Fruit fly (Drosophila melanogaster) whole organism, pupa: ENCODE results near the gene CG33333.

Experiments
- CG10348 ChIP-seq: fragments of 200-800 bp; sonication (Bioruptor generic); IDR thresholded peaks from 2 replicates; pipeline ENCODE4 v1.3.6; 2022; ENCODE audit warnings: missing biosample characterization, missing genetic modification characterization
- CG13204 ChIP-seq: fragments of 200-800 bp; sonication (Bioruptor generic); optimal IDR thresholded peaks from 2 replicates; lab custom pipeline; 2018; ENCODE audit warnings: missing biosample characterization, mild to moderate bottlenecking, missing genetic modification characterization, moderate library complexity
- CG14655 ChIP-seq: fragments of 200-800 bp; sonication (Bioruptor generic); optimal IDR thresholded peaks from 3 replicates; lab custom pipeline; 2017; ENCODE audit warnings: mild to moderate bottlenecking, missing biosample characterization, missing genetic modification reagents, missing genetic modification characterization
- CG15710 ChIP-seq: fragments of 200-800 bp; sonication (Bioruptor generic); optimal IDR thresholded peaks from 2 replicates; lab custom pipeline; 2018; ENCODE audit warnings: missing biosample characterization, mild to moderate bottlenecking, missing genetic modification characterization, moderate library complexity
- CG8159 ChIP-seq: fragments of 200-800 bp; sonication (Bioruptor generic); optimal IDR thresholded peaks from 3 replicates; lab custom pipeline; 2018; ENCODE audit warnings: missing biosample characterization, mild to moderate bottlenecking, missing genetic modification characterization, moderate library complexity
- CG8301 ChIP-seq: fragments of 200-800 bp; sonication (Bioruptor generic); optimal IDR thresholded peaks from 2 replicates; lab custom pipeline; 2018; ENCODE audit warnings: missing biosample characterization, mild to moderate bottlenecking, missing genetic modification characterization
- D1 ChIP-seq: fragments of 200-800 bp; sonication (Bioruptor generic); optimal IDR thresholded peaks from 2 replicates; lab custom pipeline; 2018; ENCODE audit warnings: missing biosample characterization, mild to moderate bottlenecking, missing genetic modification characterization, moderate library complexity
- EcR ChIP-seq: fragments of 200-800 bp; sonication (Bioruptor generic); optimal IDR thresholded peaks from 3 replicates; lab custom pipeline; 2019; ENCODE audit warnings: missing biosample characterization, missing genetic modification characterization, mild to moderate bottlenecking, moderate library complexity, missing genetic modification reagents
- Ets98B ChIP-seq: fragments of 200-800 bp; sonication (Bioruptor generic); IDR thresholded peaks from 2 replicates; pipeline ENCODE4 v1.3.6; 2022; ENCODE audit warnings: missing biosample characterization, missing genetic modification characterization
- Pif1A ChIP-seq: fragments of 200-800 bp; sonication (Bioruptor generic); optimal IDR thresholded peaks from 3 replicates; lab custom pipeline; 2016; ENCODE audit warnings: missing biosample characterization, missing genetic modification characterization
- Snoo ChIP-seq: fragments of 200-800 bp; sonication (Bioruptor generic); optimal IDR thresholded peaks from 3 replicates; lab custom pipeline; 2017; ENCODE audit warnings: missing biosample characterization, mild to moderate bottlenecking, missing genetic modification characterization, inconsistent platforms
- fd96Ca ChIP-seq: fragments of 200-800 bp; sonication (Bioruptor generic); IDR thresholded peaks from 3 replicates; pipeline ENCODE4 v1.3.6; 2022; ENCODE audit warnings: missing biosample characterization, missing genetic modification characterization

- TF ChIP-seq EcR (GFP tag; lab: Kevin White, UChicago) (peak; percentile 81), CG13204 (GFP tag; lab: Kevin White, UChicago) (no peak), D1 (tag; lab: Kevin White, UChicago) (no peak), CG8159 (tag; lab: Kevin White, UChicago) (no peak), fd96Ca (no peak), Snoo (tag; lab: Kevin White, UChicago) (no peak), CG14655 (no peak), Pif1A (no peak), CG15710 (no peak), CG10348 (GFP tag; lab: Robert Waterston, UW) (no peak), Ets98B (GFP tag; lab: Robert Waterston, UW) (no peak), CG8301 (tag; lab: Kevin White, UChicago) (no peak)
Observed at dm6 chr3R:17379742-17380141, 37.5 kb upstream of the CG33333 start, which contains the start of gene lute.
